Fruit fly (Drosophila melanogaster) whole organism: ENCODE data around the gene CG12481.

Experiments
- CG8478 ChIP-seq: fragments of >200 bp; optimal IDR thresholded peaks from 2 replicates; lab custom pipeline; 2018; ENCODE audit warnings: inconsistent platforms
- Dll ChIP-seq: fragments of >200 bp; optimal IDR thresholded peaks from 2 replicates; lab custom pipeline; 2017
- EcR ChIP-seq, 2 experiments: fragments of >200 bp; optimal IDR thresholded peaks; 2 replicates each; lab custom pipeline; 2017; ENCODE audit warnings: missing biosample characterization in 2 of 2, missing genetic modification characterization in 2 of 2, missing genetic modification reagents in 2 of 2
- pan ChIP-seq: fragments of >200 bp; optimal IDR thresholded peaks from 2 replicates; lab custom pipeline; 2017
- psq ChIP-seq: fragments of >200 bp; optimal IDR thresholded peaks from 2 replicates; lab custom pipeline; 2017
- usp ChIP-seq: fragments of >200 bp; optimal IDR thresholded peaks from 2 replicates; lab custom pipeline; 2017; ENCODE audit warnings: missing biosample characterization, missing genetic modification characterization, mixed read lengths

The CG12481 gene

DNA sequence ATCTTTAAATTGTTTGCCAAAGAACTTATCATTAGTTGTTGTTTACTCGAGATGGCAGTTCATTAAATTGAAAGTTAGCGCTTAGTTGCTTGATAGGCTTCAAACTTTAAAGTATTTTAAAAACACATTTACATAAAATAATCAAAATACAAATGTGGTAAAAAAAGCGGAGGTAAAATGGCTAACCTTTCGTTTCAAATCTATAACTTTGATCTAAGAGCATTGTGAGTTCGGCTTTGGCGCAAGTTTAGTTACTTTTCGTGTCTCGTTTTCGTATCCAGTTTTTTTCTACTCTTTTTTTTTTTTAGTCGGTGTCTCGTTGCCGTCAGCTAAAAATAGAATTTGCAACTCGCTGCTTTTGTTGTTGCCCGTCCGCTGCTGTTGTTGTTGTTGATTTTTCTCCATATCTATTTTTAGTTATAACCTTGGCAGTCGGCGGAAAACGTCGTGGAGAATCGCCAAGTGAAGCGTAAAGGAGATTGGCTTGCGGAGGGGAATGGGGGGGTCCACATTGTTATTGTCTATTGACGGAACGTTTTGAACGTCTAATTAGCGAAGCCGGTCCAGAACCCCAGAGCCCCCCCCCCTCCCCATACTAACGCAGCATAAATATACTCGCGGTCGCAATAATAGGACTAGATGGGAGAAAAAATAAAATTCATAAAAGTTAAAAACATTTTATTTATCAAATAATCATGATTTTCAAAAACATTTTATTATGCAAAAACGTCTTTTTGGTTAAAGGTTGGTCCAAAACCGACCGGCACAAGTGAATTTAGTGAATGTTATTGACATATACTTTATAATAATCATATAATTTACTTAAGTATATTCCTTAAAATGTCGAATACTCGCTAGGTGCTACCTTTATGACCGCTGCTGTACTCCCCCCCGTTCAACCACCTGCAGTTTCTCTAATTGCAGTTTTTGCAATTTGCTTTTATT, 27.7 kb downstream of the CG12481 start:
- TF ChIP-seq EcR (GFP tag; optimal IDR thresholded peaks at IDR 0.05; lab: Kevin White, UChicago) = no peak
- no peak for TF ChIP-seq psq
- TF ChIP-seq pan = no peak
- TF ChIP-seq Dll (lab: Kevin White, UChicago) = no peak

DNA sequence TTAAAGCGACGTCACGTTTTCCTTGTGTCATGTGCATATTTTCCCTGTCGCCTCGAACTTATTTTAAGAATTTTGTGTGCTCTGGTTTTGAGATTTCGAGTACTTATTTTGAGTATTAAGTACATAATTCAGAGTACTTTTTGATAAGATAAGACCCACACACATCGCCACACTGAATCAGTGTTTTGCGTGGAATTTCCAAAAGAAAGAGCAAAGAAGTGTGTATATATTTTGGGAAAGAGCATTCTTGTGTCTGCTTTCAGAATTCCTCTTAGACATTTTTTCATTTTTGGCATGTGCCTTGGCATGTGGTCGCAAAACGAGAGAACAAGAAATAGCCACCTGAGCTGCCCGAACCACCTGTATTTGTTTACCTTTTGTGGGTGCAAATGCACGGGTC, 28.8 kb downstream of the CG12481 start:
- TF ChIP-seq CG8478 (no peak), Dll (lab: Kevin White, UChicago) (no peak), psq (no peak), usp (GFP tag; lab: Kevin White, UChicago) (no peak), pan (no peak), EcR (GFP tag; optimal IDR thresholded peaks at IDR 0.05; lab: Kevin White, UChicago) (no peak)

DNA sequence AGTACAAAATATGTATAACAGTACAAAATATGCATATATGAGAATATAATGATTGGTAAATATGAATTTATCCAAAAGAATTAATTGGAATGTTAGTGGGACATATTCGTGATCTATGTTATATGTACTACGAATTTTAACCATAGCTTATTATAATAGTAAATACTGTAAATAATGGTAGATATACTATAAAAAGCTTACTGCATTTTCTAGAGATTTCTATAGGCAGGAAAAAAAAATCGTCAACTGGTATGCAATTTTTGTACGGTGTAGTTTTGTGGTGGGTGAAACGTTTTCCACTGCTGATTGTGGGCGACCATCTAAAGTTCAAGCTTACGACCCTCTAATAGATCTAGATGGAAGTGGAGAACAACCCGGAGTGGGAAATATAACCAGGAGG, 29.8 kb downstream of the CG12481 start:
- TF ChIP-seq psq (no peak), pan (no peak), CG8478 (no peak), Dll (lab: Kevin White, UChicago) (no peak), usp (GFP tag; lab: Kevin White, UChicago) (no peak), EcR (GFP tag; optimal IDR thresholded peaks at IDR 0.05; lab: Kevin White, UChicago) (no peak)

DNA sequence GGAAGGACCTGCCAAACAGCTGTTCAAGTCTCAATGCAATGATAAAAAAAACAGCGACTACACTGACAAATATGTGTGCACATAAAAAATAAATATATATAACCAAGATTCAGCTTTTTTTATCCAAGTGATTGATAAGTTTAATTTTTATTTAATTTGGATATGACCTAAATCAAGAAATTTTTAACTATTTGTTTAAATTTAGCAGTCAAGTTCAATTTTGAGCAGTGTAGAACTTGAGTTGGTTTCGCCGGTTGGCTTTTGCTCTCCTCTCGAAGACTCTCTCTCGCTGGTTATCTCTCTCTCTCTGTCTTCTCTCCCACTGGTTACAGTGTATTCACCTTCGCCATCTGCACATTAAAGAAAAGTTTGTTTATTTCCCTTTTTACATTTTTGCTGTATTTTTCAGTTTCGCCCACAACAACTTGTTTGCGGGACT, 31.0 kb downstream of the CG12481 start:
- no peak for TF ChIP-seq usp (GFP tag; lab: Kevin White, UChicago)
- TF ChIP-seq CG8478 = no peak
- TF ChIP-seq psq = no peak
- no peak for TF ChIP-seq EcR (GFP tag; optimal IDR thresholded peaks at IDR 0.05; lab: Kevin White, UChicago)
- no peak for TF ChIP-seq pan
- TF ChIP-seq Dll (lab: Kevin White, UChicago) = no peak

DNA sequence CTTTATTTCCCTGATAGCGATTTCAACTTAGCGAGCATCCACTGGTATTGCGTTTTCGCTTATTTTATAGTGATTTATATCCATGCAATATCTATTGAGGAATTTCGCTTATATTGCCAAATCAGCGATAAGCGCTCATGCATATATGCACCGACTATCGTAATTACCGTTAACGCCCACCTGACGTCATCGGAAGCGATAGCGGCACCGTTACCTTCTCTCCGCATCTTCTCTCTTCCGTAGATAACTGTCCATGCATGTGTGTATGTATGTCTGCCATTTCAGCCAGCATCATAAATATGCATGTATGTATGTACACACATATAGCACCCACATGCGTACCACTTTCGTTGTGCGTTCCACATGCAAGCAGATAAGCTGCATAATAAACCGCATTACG, 34.1 kb downstream of the CG12481 start:
- no peak for TF ChIP-seq Dll (lab: Kevin White, UChicago)

DNA sequence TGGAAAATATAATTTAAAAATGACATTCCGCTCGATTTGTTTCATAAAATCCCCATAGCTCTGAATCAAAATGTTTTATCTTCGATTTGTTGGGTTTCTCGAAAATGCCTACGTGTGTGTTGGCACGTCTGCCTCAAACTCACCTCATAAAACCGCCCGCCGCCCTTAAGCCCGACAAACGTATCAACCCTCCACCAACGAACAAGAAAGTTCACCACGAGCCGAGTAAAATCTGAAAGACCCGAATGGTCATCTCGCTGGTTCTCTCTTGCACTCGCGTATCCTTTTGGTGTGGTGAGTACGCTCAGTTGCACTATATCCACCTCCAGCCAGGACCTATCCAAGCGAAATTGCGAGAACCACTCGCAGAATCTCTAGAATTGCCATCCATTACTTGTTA, 34.9 kb downstream of the CG12481 start:
- no peak for TF ChIP-seq EcR (GFP tag; optimal IDR thresholded peaks at IDR 0.05; lab: Kevin White, UChicago)
- no peak for TF ChIP-seq pan
- no peak for TF ChIP-seq Dll (lab: Kevin White, UChicago)

DNA sequence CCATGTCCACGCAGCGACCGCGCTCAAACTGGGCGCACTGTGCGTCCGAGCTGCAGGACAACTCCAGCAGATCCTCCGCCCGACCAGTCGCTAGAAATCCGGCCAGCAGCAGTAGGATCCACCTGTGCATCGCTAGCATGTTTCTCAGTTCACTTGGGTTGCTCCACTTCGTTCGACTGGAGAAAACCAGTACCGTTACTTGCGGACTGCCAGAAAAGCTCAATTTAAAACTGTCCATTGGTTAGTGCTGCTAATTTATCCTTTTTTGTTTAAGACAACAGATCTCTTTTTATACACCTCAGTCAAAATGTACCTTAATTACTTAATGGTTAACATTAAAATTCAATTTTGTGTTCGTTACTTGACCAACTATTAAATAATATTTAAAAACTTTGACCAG, 38.6 kb downstream of the CG12481 start, which contains the start of gene CG11674:
Gene CG11674 (minus strand): TSS at position 215 of the 400 bp plus-strand sequence.
- TF ChIP-seq Dll (lab: Kevin White, UChicago) = no peak
- TF ChIP-seq pan = no peak
- TF ChIP-seq EcR (GFP tag; optimal IDR thresholded peaks at IDR 0.05; lab: Kevin White, UChicago) = no peak
- no peak for TF ChIP-seq usp (GFP tag; lab: Kevin White, UChicago)
- no peak for TF ChIP-seq CG8478
- TF ChIP-seq psq = no peak

DNA sequence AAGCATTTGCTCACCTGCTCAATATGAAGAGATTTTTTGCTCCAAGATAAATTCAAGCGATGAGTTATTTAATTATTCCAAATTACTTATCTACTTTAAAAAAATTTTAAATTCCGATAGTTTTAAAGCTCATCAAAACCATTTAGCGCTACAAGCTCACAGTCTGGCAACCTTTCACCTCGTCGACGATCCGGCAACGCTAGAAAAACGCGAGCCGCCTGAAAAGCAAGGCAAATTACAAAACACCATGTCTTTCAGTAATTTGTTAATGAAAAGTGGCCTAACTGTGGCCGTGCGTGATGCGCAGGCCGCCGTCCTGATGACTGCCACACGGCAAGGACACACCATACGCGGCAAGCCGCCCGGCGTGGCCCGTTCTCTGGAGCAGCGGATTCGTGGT, 39.0 kb downstream of the CG12481 start, which contains the start of gene mRpL38:
Gene mRpL38 (plus strand): TSS at position 197 of the 400 bp plus-strand sequence.
- no peak for TF ChIP-seq CG8478
- no peak for TF ChIP-seq psq
- no peak for TF ChIP-seq EcR (GFP tag; optimal IDR thresholded peaks at IDR 0.05; lab: Kevin White, UChicago)
- TF ChIP-seq pan = no peak
- no peak for TF ChIP-seq Dll (lab: Kevin White, UChicago)
- TF ChIP-seq usp (GFP tag; lab: Kevin White, UChicago) = no peak

DNA sequence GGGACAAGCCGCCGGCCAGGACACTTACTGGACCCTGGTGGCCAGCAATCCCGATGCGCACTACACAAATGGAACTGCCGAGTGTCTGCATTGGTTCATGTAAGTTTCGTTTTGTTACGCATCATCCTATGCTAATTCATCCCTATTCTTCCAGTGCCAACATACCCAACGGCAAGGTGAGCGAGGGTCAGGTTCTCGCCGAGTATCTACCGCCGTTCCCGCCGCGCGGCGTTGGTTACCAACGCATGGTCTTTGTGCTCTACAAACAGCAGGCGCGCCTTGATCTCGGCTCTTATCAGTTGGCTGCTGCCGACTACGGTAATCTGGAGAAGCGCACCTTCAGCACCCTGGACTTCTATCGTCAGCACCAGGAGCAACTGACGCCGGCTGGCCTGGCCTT, 40.0 kb downstream of the CG12481 start:
- TF ChIP-seq usp (GFP tag; lab: Kevin White, UChicago) (no peak), CG8478 (no peak), psq (no peak), pan (no peak), Dll (lab: Kevin White, UChicago) (no peak), EcR (GFP tag; optimal IDR thresholded peaks at IDR 0.05; lab: Kevin White, UChicago) (no peak)

DNA sequence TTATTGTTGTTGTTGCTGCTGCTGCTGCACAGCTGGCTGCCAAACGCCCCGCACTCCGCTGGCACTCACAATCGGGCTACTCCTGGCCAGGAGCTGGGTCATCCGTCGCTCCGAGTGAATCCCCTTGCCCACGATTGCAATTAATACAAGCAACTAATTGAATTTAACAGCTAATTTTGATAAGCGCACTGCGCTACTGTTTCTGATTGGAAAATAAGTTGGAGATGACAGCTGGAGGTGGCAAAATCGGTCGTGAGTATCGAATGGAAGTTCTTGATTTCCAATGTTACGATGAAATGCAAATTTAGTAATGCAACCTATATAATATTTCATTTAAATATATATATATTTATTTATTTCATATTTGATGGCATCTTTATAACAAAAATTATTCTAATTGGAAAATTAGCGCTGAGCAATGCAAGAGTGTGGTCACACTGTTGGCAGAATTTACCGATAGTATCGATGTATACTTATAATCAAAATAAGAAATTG, 46.8 kb downstream of the CG12481 start, which contains the start of gene CG42271:
Gene CG42271 (minus strand): TSS at position 224 of the 495 bp plus-strand sequence.
- TF ChIP-seq Dll (lab: Kevin White, UChicago) (no peak), EcR (GFP tag; optimal IDR thresholded peaks at IDR 0.05; lab: Kevin White, UChicago) (no peak), usp (GFP tag; lab: Kevin White, UChicago) (no peak), CG8478 (no peak), psq (no peak), pan (no peak)

DNA sequence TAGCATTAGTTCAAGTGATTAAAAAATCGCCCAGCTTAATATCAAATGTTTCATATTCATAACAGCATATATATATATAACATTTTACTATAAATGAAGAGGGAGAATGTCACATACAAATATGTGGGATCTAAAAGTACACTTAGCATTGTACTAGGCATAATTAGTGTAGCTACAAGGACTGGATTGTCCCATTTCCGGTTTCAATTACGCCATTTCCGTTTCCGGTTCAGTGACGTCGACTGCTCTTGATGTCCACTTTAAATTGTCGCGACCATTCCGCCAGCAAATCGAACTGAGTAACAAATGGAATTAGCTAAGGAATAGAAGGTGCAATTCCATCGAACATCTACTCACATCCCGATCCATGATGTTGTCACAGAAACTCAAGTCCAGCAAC, 47.4 kb downstream of the CG12481 start:
- TF ChIP-seq psq (no peak), CG8478 (no peak), pan (no peak), EcR (GFP tag; optimal IDR thresholded peaks at IDR 0.05; lab: Kevin White, UChicago) (no peak), Dll (lab: Kevin White, UChicago) (no peak), usp (GFP tag; lab: Kevin White, UChicago) (no peak)
